Fruit fly (Drosophila melanogaster): Measurements from ENCODE around the gene CG43133.

Gene CG43133

DNA sequence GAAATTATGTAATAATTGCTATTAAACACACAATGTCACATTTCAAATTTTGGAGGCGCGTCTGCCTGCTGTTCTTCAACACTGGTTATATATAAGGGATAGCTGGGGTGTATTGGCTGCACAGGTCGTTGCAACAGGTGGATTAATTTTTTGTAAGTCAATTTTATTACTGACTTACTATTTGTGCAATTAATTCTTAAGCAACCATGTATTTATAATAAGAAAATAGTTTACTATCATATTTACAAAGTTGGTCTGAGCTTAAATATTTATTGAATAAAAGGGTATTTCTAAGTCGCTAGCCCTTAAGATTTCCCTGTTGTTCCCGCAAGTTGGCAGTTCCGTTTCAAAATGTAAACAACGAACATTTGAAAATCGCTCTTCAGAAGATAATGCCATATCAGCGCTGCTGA, 37.2 kb downstream of the CG43133 start, which contains the start of gene RhoGAP16F (continued):
- peak; percentile 18 for TF ChIP-seq fd102C (GFP tag; optimal IDR thresholded peaks at IDR 0.05)
- TF ChIP-seq CG13287 (GFP tag; IDR thresholded peaks at IDR 0.05; ENCODE audit: partially characterized antibody): no peak; the same call in 1 of the 2 replicates
- peak; percentile 85 for TF ChIP-seq lmd (GFP tag; IDR thresholded peaks at IDR 0.05)
- peak; percentile 88 for TF ChIP-seq CG2712 (tag; optimal IDR thresholded peaks at IDR 0.05)
- TF ChIP-seq CG18011 (GFP tag; optimal IDR thresholded peaks at IDR 0.05): peak; percentile 61
- TF ChIP-seq Doc3 (GFP tag; IDR thresholded peaks at IDR 0.05; ENCODE audit: partially characterized antibody): no peak
- TF ChIP-seq CG4730 (GFP tag; IDR thresholded peaks at IDR 0.05): peak; percentile 70
- peak; percentile 89 for TF ChIP-seq vvl (GFP tag; IDR thresholded peaks at IDR 0.05)
- TF ChIP-seq ro (GFP tag; IDR thresholded peaks at IDR 0.05): peak; percentile 24; the same call in 1 of the 2 replicates
- TF ChIP-seq tap (tag; optimal IDR thresholded peaks at IDR 0.05): peak; percentile 76
- no peak for TF ChIP-seq Kr (GFP tag; optimal IDR thresholded peaks at IDR 0.05)
- peak; percentile 83 for TF ChIP-seq gsb-n (tag; optimal IDR thresholded peaks at IDR 0.05)
- peak; percentile 51 for TF ChIP-seq CG17802 (tag; optimal IDR thresholded peaks at IDR 0.05)
- TF ChIP-seq Gsc (GFP tag; IDR thresholded peaks at IDR 0.05): peak; percentile 66
- no peak for TF ChIP-seq CG14860 (GFP tag; IDR thresholded peaks at IDR 0.05; ENCODE audit: partially characterized antibody)
- peak; percentile 49; the same call in 1 of the 2 replicates for TF ChIP-seq wor (GFP tag; IDR thresholded peaks at IDR 0.05)
- peak; percentile 88 for TF ChIP-seq dysf (GFP tag; IDR thresholded peaks at IDR 0.05)
- peak; percentile 90 for TF ChIP-seq CG4424 (GFP tag; optimal IDR thresholded peaks at IDR 0.05)
- peak; percentile 50 for TF ChIP-seq CG13123 (GFP tag; optimal IDR thresholded peaks at IDR 0.05)
- peak; percentile 78 for TF ChIP-seq ems (GFP tag; optimal IDR thresholded peaks at IDR 0.05)
- peak; percentile 64 for TF ChIP-seq repo (GFP tag; optimal IDR thresholded peaks at IDR 0.05)
- no peak for TF ChIP-seq br (optimal IDR thresholded peaks at IDR 0.05)
- no peak for TF ChIP-seq bigmax (GFP tag; optimal IDR thresholded peaks at IDR 0.05)
- no peak for TF ChIP-seq Hand (GFP tag; optimal IDR thresholded peaks at IDR 0.05)
- TF ChIP-seq NC2α (GFP tag; optimal IDR thresholded peaks at IDR 0.05): no peak
- peak; percentile 66 for TF ChIP-seq shn (GFP tag; optimal IDR thresholded peaks at IDR 0.05)
- peak; percentile 84 for TF ChIP-seq CG18262 (tag; optimal IDR thresholded peaks at IDR 0.05)
- peak; percentile 80 for TF ChIP-seq CG31224 (GFP tag; IDR thresholded peaks at IDR 0.05)
- TF ChIP-seq CG11695 (GFP tag; IDR thresholded peaks at IDR 0.05): peak; percentile 76
- TF ChIP-seq Jarid2 (GFP tag; optimal IDR thresholded peaks at IDR 0.05): peak; percentile 24
- TF ChIP-seq wek (GFP tag; optimal IDR thresholded peaks at IDR 0.05): peak; percentile 37
- TF ChIP-seq E2f2 (GFP tag; IDR thresholded peaks at IDR 0.05): peak; percentile 83
- TF ChIP-seq bowl (GFP tag; IDR thresholded peaks at IDR 0.05): 0 out of 2 replicates have a peak, but pooled peaks have one; percentile 27
- TF ChIP-seq usp (GFP tag; optimal IDR thresholded peaks at IDR 0.05): no peak
- TF ChIP-seq sr (GFP tag; IDR thresholded peaks at IDR 0.05): 0 out of 3 replicates have a peak, but pooled peaks have one; percentile 9
- peak; percentile 85 for TF ChIP-seq tgo (GFP tag; IDR thresholded peaks at IDR 0.05)
- peak; percentile 87 for TF ChIP-seq fd96Cb (tag; optimal IDR thresholded peaks at IDR 0.05)
- no peak for TF ChIP-seq Doc2 (GFP tag; IDR thresholded peaks at IDR 0.05)
- peak; percentile 89 for TF ChIP-seq lab (GFP tag; optimal IDR thresholded peaks at IDR 0.05)
- peak; percentile 58 for TF ChIP-seq CG11723 (GFP tag; optimal IDR thresholded peaks at IDR 0.05)
- peak; percentile 55 for TF ChIP-seq CG17912 (GFP tag; optimal IDR thresholded peaks at IDR 0.05)
- TF ChIP-seq mam (GFP tag; optimal IDR thresholded peaks at IDR 0.05): peak; percentile 88
- TF ChIP-seq ac (GFP tag; optimal IDR thresholded peaks at IDR 0.05): peak; percentile 33
- no peak for TF ChIP-seq D (optimal IDR thresholded peaks at IDR 0.05)
- peak; percentile 69 for TF ChIP-seq D (GFP tag; optimal IDR thresholded peaks at IDR 0.05)
- TF ChIP-seq crp (GFP tag; optimal IDR thresholded peaks at IDR 0.05): peak in 1 of 2 experiments; percentile 33
- TF ChIP-seq Hr51 (GFP tag; optimal IDR thresholded peaks at IDR 0.05): peak; percentile 73 to 84
- peak; percentile 44 for TF ChIP-seq CG11696 (GFP tag; IDR thresholded peaks at IDR 0.05)
- no peak for TF ChIP-seq Poxn (GFP tag; IDR thresholded peaks at IDR 0.05)
- TF ChIP-seq CG13424 (tag; optimal IDR thresholded peaks at IDR 0.05): peak; percentile 83
- TF ChIP-seq CG6791 (GFP tag; IDR thresholded peaks at IDR 0.05; ENCODE audit: partially characterized antibody): no peak
